Fruit fly (Drosophila melanogaster): ENCODE results near the gene ncd.

Gene ncd

DNA sequence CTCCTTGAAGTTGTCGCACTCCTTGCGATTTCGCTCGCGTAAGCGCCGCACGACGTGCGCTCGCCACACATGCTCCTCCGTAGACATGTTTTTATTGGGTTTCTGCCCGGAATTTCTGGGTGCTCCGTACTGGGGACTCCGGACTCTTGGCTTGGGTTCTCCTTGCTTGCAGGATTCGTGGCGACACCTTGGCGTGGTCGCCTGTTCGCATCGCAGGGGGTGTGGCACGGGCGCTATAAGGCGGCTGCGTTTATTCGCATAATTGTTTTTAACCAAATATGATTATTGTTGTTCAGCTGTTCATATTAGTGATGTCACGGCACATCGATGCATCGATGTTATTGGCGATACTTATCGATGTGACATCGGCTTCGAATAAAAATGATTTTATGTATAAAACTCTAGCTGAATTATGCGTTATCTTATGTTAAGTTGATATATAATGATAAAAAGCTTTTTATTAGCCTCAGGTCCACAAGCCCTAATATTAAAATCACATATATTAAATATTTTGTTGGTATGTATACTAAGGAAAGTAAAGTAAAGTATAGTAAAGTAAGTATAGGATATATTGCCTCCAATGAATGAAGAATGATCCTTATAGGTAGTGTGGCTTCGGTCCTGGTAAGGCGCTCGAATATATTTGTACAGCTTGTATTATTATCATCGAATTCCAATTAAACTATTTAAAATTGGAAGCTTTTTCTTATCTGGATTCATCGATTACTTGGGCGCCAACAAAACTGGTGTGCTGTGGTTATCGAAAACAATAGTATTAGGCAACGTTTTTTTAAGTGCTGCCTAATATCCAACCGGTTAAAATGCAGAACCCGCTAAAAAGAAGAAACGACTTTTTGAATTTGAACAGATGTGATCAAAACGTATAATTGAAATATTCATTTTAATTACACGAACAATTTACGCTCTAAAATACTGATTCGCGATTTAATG lies 28.1 kb upstream of the ncd start, which contains the start of gene Atg16:
Gene Atg16 (minus strand): TSS at position 343 of the 951 bp plus-strand sequence.
- TF ChIP-seq Gsc (GFP tag; IDR thresholded peaks at IDR 0.05) (no peak), CG17361 (GFP tag; IDR thresholded peaks at IDR 0.05) (peak; percentile 51; the same call in 1 of the 3 replicates), ato (GFP tag; IDR thresholded peaks at IDR 0.05; ENCODE audit: partially characterized antibody) (peak; percentile 80), CG14710 (tag; optimal IDR thresholded peaks at IDR 0.05) (peak; percentile 38), kah (GFP tag; optimal IDR thresholded peaks at IDR 0.05) (no peak), CG34376 (GFP tag; optimal IDR thresholded peaks at IDR 0.05) (no peak), CG7556 (GFP tag; optimal IDR thresholded peaks at IDR 0.05) (no peak), tx (GFP tag; optimal IDR thresholded peaks at IDR 0.05) (no peak), cas (GFP tag; IDR thresholded peaks at IDR 0.05) (no peak), CG3163 (GFP tag; optimal IDR thresholded peaks at IDR 0.05) (no peak), dan (GFP tag; IDR thresholded peaks at IDR 0.05) (no peak), CG8765 (GFP tag; IDR thresholded peaks at IDR 0.05) (no peak), slbo (GFP tag; IDR thresholded peaks at IDR 0.05) (peak; percentile 46; the same call in 1 of the 2 replicates), CG9727 (GFP tag; optimal IDR thresholded peaks at IDR 0.05) (no peak), Sry-δ (GFP tag; optimal IDR thresholded peaks at IDR 0.05) (peak; percentile 81), trem (tag; optimal IDR thresholded peaks at IDR 0.05) (no peak), CG15479 (GFP tag; optimal IDR thresholded peaks at IDR 0.05) (no peak), NFAT (GFP tag; IDR thresholded peaks at IDR 0.05) (no peak), CG17186 (GFP tag; optimal IDR thresholded peaks at IDR 0.05) (no peak), CG3995 (GFP tag; optimal IDR thresholded peaks at IDR 0.05) (peak; percentile 36), Neu2 (GFP tag; optimal IDR thresholded peaks at IDR 0.05; ENCODE audit: borderline replicate concordance) (no peak), CG31441 (GFP tag; IDR thresholded peaks at IDR 0.05) (no peak), gce (GFP tag; IDR thresholded peaks at IDR 0.05) (no peak), CG1602 (GFP tag; optimal IDR thresholded peaks at IDR 0.05) (no peak), fd96Cb (tag; optimal IDR thresholded peaks at IDR 0.05) (no peak), hb (GFP tag; IDR thresholded peaks at IDR 0.05; ENCODE audit: partially characterized antibody) (peak; percentile 94), bsh (GFP tag; optimal IDR thresholded peaks at IDR 0.05) (no peak), Hr39 (optimal IDR thresholded peaks at IDR 0.05) (no peak), hbn (GFP tag; IDR thresholded peaks at IDR 0.05; ENCODE audit: partially characterized antibody) (peak; percentile 76), zen (tag; optimal IDR thresholded peaks at IDR 0.05) (peak; percentile 81), CG1832 (GFP tag; optimal IDR thresholded peaks at IDR 0.05) (no peak), CG4617 (GFP tag; optimal IDR thresholded peaks at IDR 0.05; ENCODE audit: borderline replicate concordance) (peak; percentile 39), tap (tag; optimal IDR thresholded peaks at IDR 0.05) (no peak), BEAF-32 (GFP tag; optimal IDR thresholded peaks at IDR 0.05) (peak; percentile 89), ara (GFP tag; IDR thresholded peaks at IDR 0.05) (no peak), CG12071 (GFP tag; optimal IDR thresholded peaks at IDR 0.05) (no peak), Gug (GFP tag; IDR thresholded peaks at IDR 0.05) (no peak; the same call in 3 of the 4 replicates), tin (GFP tag; optimal IDR thresholded peaks at IDR 0.05) (no peak), CG7786 (GFP tag; optimal IDR thresholded peaks at IDR 0.05) (no peak), CG2120 (GFP tag; optimal IDR thresholded peaks at IDR 0.05) (peak; percentile 36), CG10267 (tag; optimal IDR thresholded peaks at IDR 0.05) (peak; percentile 90), CG2889 (GFP tag; IDR thresholded peaks at IDR 0.05) (no peak), nau (GFP tag; optimal IDR thresholded peaks at IDR 0.05) (no peak), CG34224 (GFP tag; IDR thresholded peaks at IDR 0.05; ENCODE audit: partially characterized antibody) (peak; percentile 87), Hr51 (GFP tag; optimal IDR thresholded peaks at IDR 0.05) (no peak), Hr78 (GFP tag; optimal IDR thresholded peaks at IDR 0.05) (no peak), CG43689 (GFP tag; IDR thresholded peaks at IDR 0.05) (no peak), nmo (GFP tag; optimal IDR thresholded peaks at IDR 0.05) (peak; percentile 7)

Data from whole organism, embryonic.